Fruit fly (Drosophila melanogaster) whole organism, pupa: ENCODE data around the gene CG31221.

Experiments used
- CG10348 ChIP-seq: fragments of 200-800 bp; sonication (Bioruptor generic); IDR thresholded peaks from 2 replicates; pipeline ENCODE4 v1.3.6; 2022; ENCODE audit warnings: missing biosample characterization, missing genetic modification characterization
- CG8159 ChIP-seq: fragments of 200-800 bp; sonication (Bioruptor generic); optimal IDR thresholded peaks from 3 replicates; lab custom pipeline; 2018; ENCODE audit warnings: missing biosample characterization, mild to moderate bottlenecking, missing genetic modification characterization, moderate library complexity
- Ets98B ChIP-seq: fragments of 200-800 bp; sonication (Bioruptor generic); IDR thresholded peaks from 2 replicates; pipeline ENCODE4 v1.3.6; 2022; ENCODE audit warnings: missing biosample characterization, missing genetic modification characterization
- Pif1A ChIP-seq: fragments of 200-800 bp; sonication (Bioruptor generic); optimal IDR thresholded peaks from 3 replicates; lab custom pipeline; 2016; ENCODE audit warnings: missing biosample characterization, missing genetic modification characterization

dm6 chr3R:19470607-19471006 lies 58.1 kb downstream of the CG31221 start:
- no peak for TF ChIP-seq CG10348 (GFP tag; lab: Robert Waterston, UW)
- no peak for TF ChIP-seq CG8159 (tag; lab: Kevin White, UChicago)
- no peak for TF ChIP-seq Ets98B
- TF ChIP-seq Pif1A (GFP tag; lab: Kevin White, UChicago): no peak
